Worm (Caenorhabditis elegans): Measurements from ENCODE around the gene coh-1.

ce11 chrX:7469907-7470306, 4.9 kb downstream of the coh-1 start:
- TF ChIP-seq nhr-10 (tag; optimal IDR thresholded peaks at IDR 0.05): no peak
- TF ChIP-seq daf-12 (tag; optimal IDR thresholded peaks at IDR 0.05): no peak
- TF ChIP-seq lir-3 (tag; optimal IDR thresholded peaks at IDR 0.05): no peak
- no peak for TF ChIP-seq nhr-76 (tag; optimal IDR thresholded peaks at IDR 0.05)
